Worm (Caenorhabditis elegans): ENCODE results near the gene T04A8.18.

T04A8.18 gene

ce11 chrIII:4705207-4705606 is 3.8 kb upstream of the T04A8.18 start, which contains the start of gene pgap-2:
Gene pgap-2 (plus strand): TSS chrIII:4705507.
- TF ChIP-seq F33H1.4 (GFP tag; IDR thresholded peaks at IDR 0.05) = no peak
- no peak for TF ChIP-seq ceh-58 (GFP tag; IDR thresholded peaks at IDR 0.05)
- TF ChIP-seq ceh-40 (GFP tag; IDR thresholded peaks at IDR 0.05) = no peak
- no peak for TF ChIP-seq snpc-1.3 (tag; optimal IDR thresholded peaks at IDR 0.05; ENCODE audit: insufficient read depth)
- TF ChIP-seq nfya-1 (tag; optimal IDR thresholded peaks at IDR 0.05; ENCODE audit: borderline replicate concordance, insufficient read depth) = no peak
- no peak for TF ChIP-seq hmg-20 (GFP tag; IDR thresholded peaks at IDR 0.05)
- no peak for TF ChIP-seq Y95B8A.8 (GFP tag; IDR thresholded peaks at IDR 0.05)
- no peak for TF ChIP-seq die-1 (tag; optimal IDR thresholded peaks at IDR 0.05)
- TF ChIP-seq ets-4 (GFP tag; optimal IDR thresholded peaks at IDR 0.05) = no peak
- no peak for TF ChIP-seq madf-10 (tag; optimal IDR thresholded peaks at IDR 0.05)
- TF ChIP-seq hrde-1 (tag; optimal IDR thresholded peaks at IDR 0.05; ENCODE audit: borderline replicate concordance) = no peak
- no peak for TF ChIP-seq F37B4.10 (GFP tag; IDR thresholded peaks at IDR 0.05)

DNA sequence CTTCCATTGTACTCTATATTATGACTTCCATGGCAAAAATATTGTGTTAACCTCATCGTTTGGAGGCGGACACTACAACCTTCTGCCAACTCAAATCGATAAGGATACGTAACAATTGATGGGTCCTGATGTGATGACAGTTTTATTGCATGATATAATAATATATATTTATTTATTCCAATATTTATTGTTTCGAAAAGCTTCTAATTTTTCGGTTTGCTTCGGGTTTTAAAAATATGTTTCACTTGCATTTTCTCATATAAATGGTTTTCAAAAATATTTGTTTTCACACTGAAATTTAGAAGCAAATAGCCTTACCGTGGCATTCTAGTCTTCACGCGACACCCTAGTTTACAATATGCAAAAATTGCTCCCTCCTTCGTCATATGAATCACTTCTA is 2.3 kb upstream of the T04A8.18 start, which contains the start of gene T04A8.13:
T04A8.13 (plus strand) TSS at position 301 of the 400 bp plus-strand sequence.
- no peak for TF ChIP-seq madf-8 (GFP tag; conservative IDR thresholded peaks at IDR 0.05)
- no peak for TF ChIP-seq F52B5.7 (tag; optimal IDR thresholded peaks at IDR 0.05)
- no peak for TF ChIP-seq K12H6.12 (tag; optimal IDR thresholded peaks at IDR 0.05)
- no peak for TF ChIP-seq B0035.1 (tag; optimal IDR thresholded peaks at IDR 0.05)
- TF ChIP-seq nhr-179 (tag; optimal IDR thresholded peaks at IDR 0.05) = no peak
- no peak for TF ChIP-seq Y53G8AR.9 (GFP tag; conservative IDR thresholded peaks at IDR 0.05)
- no peak for TF ChIP-seq lin-54 (GFP tag; optimal IDR thresholded peaks at IDR 0.05)

DNA sequence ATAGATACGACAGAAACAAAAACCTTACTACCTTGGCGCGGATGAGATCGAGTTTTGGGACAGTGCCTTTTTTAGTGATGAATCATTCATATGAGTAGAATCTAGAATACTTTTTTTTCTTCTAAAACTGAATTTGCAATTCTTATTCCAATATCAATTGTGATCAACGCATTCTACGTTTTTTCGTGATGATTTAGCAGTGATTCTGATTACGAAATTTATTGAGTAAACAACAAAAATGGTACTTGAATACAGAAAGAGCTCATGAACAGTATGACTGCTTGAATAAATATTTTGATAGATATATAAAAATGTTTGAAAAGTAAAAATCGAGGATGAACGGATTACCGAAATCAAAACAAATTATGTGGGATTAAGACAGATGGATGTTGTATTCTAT is 6.1 kb downstream of the T04A8.18 start, which contains the start of gene him-18:
him-18 (minus strand) TSS at position 101 of the 400 bp plus-strand sequence.
- TF ChIP-seq cebp-1 (GFP tag; IDR thresholded peaks at IDR 0.05) = no peak
- TF ChIP-seq cebp-1 (tag; optimal IDR thresholded peaks at IDR 0.05) = no peak
- TF ChIP-seq madf-3 (GFP tag; IDR thresholded peaks at IDR 0.05) = no peak
- no peak for TF ChIP-seq ceh-58 (GFP tag; IDR thresholded peaks at IDR 0.05)
- no peak for TF ChIP-seq attf-6 (GFP tag; IDR thresholded peaks at IDR 0.05)
- no peak for TF ChIP-seq ztf-6 (GFP tag; IDR thresholded peaks at IDR 0.05)
- TF ChIP-seq tbp1 (GFP tag; optimal IDR thresholded peaks at IDR 0.05) = no peak
- TF ChIP-seq aptf-3 (GFP tag; IDR thresholded peaks at IDR 0.05) = no peak
- TF ChIP-seq Y67H2A.10 (GFP tag; conservative IDR thresholded peaks at IDR 0.05) = no peak
- no peak for TF ChIP-seq C17E4.6 (GFP tag; IDR thresholded peaks at IDR 0.05)
- TF ChIP-seq egrh-3 (GFP tag; IDR thresholded peaks at IDR 0.05) = no peak
- TF ChIP-seq akir-1 (GFP tag; optimal IDR thresholded peaks at IDR 0.05) = no peak
- TF ChIP-seq hlh-26 (GFP tag; conservative IDR thresholded peaks at IDR 0.05) = no peak
- TF ChIP-seq rec-8 (tag; optimal IDR thresholded peaks at IDR 0.05) = no peak
- TF ChIP-seq B0336.3 (GFP tag; IDR thresholded peaks at IDR 0.05) = no peak
- TF ChIP-seq F57C9.4 (tag; optimal IDR thresholded peaks at IDR 0.05) = no peak
- no peak for TF ChIP-seq F39B2.1 (GFP tag; IDR thresholded peaks at IDR 0.05)
- no peak for TF ChIP-seq D2030.7 (GFP tag; IDR thresholded peaks at IDR 0.05)
- no peak for TF ChIP-seq ceh-40 (GFP tag; IDR thresholded peaks at IDR 0.05)
- TF ChIP-seq madf-8 (GFP tag; conservative IDR thresholded peaks at IDR 0.05) = no peak
- TF ChIP-seq somi-1 (GFP tag; optimal IDR thresholded peaks at IDR 0.05) = no peak
